Fruit fly (Drosophila melanogaster): ENCODE results near the gene CG10366.
A peak's percentile ranks its signal among the peaks of the same experiment; 100 is the strongest.

CG10366 gene

dm6 chr2L:19577187-19577765, 6.8 kb upstream of the CG10366 start, which contains the start of the genes spi and msb1l (continued):
- TF ChIP-seq Sry-δ (GFP tag; optimal IDR thresholded peaks at IDR 0.05) (peak; percentile 76), BEAF-32 (GFP tag; optimal IDR thresholded peaks at IDR 0.05) (peak; percentile 87), pfk (GFP tag; optimal IDR thresholded peaks at IDR 0.05) (no peak), CG7372 (GFP tag; IDR thresholded peaks at IDR 0.05) (no peak), E2f1 (GFP tag; IDR thresholded peaks at IDR 0.05) (no peak), eve (GFP tag; optimal IDR thresholded peaks at IDR 0.05) (no peak), CG15269 (tag; optimal IDR thresholded peaks at IDR 0.05) (peak; percentile 55), Doc2 (GFP tag; IDR thresholded peaks at IDR 0.05) (no peak), ap (GFP tag; IDR thresholded peaks at IDR 0.05) (no peak), sima (GFP tag; optimal IDR thresholded peaks at IDR 0.05) (no peak), Jarid2 (GFP tag; optimal IDR thresholded peaks at IDR 0.05) (no peak), jing (GFP tag; optimal IDR thresholded peaks at IDR 0.05) (no peak), CG18619 (GFP tag; optimal IDR thresholded peaks at IDR 0.05) (peak; percentile 52), CG30403 (GFP tag; optimal IDR thresholded peaks at IDR 0.05) (peak; percentile 82), ro (GFP tag; IDR thresholded peaks at IDR 0.05) (no peak), Hr39 (optimal IDR thresholded peaks at IDR 0.05) (no peak), HmgZ (tag; optimal IDR thresholded peaks at IDR 0.05) (peak; percentile 15), stwl (tag; optimal IDR thresholded peaks at IDR 0.05) (peak; percentile 72), ttk (GFP tag; IDR thresholded peaks at IDR 0.05) (no peak), CG4328 (GFP tag; optimal IDR thresholded peaks at IDR 0.05) (no peak), pum (GFP tag; optimal IDR thresholded peaks at IDR 0.05) (no peak), ranshi (GFP tag; IDR thresholded peaks at IDR 0.05) (no peak), sens (GFP tag) (peak; percentile 82), Bdp1 (GFP tag; optimal IDR thresholded peaks at IDR 0.05) (no peak), Neu2 (GFP tag; optimal IDR thresholded peaks at IDR 0.05; ENCODE audit: borderline replicate concordance) (no peak), CG17568 (GFP tag; optimal IDR thresholded peaks at IDR 0.05) (no peak), CG8281 (tag; optimal IDR thresholded peaks at IDR 0.05) (no peak), CG12104 (GFP tag; optimal IDR thresholded peaks at IDR 0.05) (peak; percentile 71), croc (GFP tag; conservative IDR thresholded peaks at IDR 0.05) (no peak), row (GFP tag; IDR thresholded peaks at IDR 0.05) (peak; percentile 81), CG17186 (GFP tag; optimal IDR thresholded peaks at IDR 0.05) (no peak), tll (GFP tag; optimal IDR thresholded peaks at IDR 0.05) (peak in 1 of 2 experiments; percentile 8), schlank (tag; optimal IDR thresholded peaks at IDR 0.05) (no peak), sc (optimal IDR thresholded peaks at IDR 0.05) (no peak), sc (GFP tag; optimal IDR thresholded peaks at IDR 0.05) (peak; percentile 27), CG34224 (GFP tag; IDR thresholded peaks at IDR 0.05; ENCODE audit: partially characterized antibody) (no peak), CG4707 (GFP tag; optimal IDR thresholded peaks at IDR 0.05) (no peak), CG8765 (GFP tag; IDR thresholded peaks at IDR 0.05) (no peak), CG2116 (GFP tag; optimal IDR thresholded peaks at IDR 0.05) (peak; percentile 42), psq (GFP tag; optimal IDR thresholded peaks at IDR 0.05) (no peak), gsb (GFP tag; IDR thresholded peaks at IDR 0.05) (no peak), CG7271 (tag; optimal IDR thresholded peaks at IDR 0.05) (no peak), Lim3 (GFP tag; IDR thresholded peaks at IDR 0.05) (no peak), Ravus (GFP tag; IDR thresholded peaks at IDR 0.05) (no peak), Optix (GFP tag; IDR thresholded peaks at IDR 0.05) (no peak), CG18011 (GFP tag; optimal IDR thresholded peaks at IDR 0.05) (no peak), CG42726 (GFP tag; IDR thresholded peaks at IDR 0.05; ENCODE audit: partially characterized antibody) (no peak), dysf (GFP tag; IDR thresholded peaks at IDR 0.05) (no peak; the same call in 2 of the 3 replicates), unpg (GFP tag; optimal IDR thresholded peaks at IDR 0.05) (no peak), CG13424 (tag; optimal IDR thresholded peaks at IDR 0.05) (peak; percentile 66), slou (GFP tag; optimal IDR thresholded peaks at IDR 0.05) (peak; percentile 45), jumu (GFP tag; optimal IDR thresholded peaks at IDR 0.05) (no peak)

All from whole organism, embryonic.